Worm (Caenorhabditis elegans): Measurements from ENCODE around the gene F57B1.5.
A peak's percentile ranks its signal among the peaks of the same experiment; 100 is the strongest.

Gene F57B1.5

DNA sequence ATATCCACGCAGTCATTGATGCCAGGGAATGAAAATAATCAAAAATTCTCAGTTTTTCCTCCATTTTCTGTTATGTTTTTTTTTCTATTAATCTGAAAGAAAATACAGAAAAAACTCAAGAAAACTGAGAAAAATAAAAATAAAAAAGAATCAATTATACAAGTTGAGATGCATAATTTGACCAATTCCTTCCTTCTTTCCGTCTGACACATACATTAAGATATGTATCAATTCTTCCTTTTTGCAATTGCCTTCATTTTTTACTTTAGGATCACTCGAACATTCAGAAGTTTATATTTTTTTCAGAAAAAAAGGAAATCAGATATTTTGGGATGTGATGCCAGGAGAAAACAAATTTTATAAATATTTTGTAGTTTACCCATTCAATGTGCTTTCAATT is at the start of gene F57B1.5:
Gene F57B1.5, plus strand, starts transcription at position 301 of the 400 bp plus-strand sequence.
- no peak for TF ChIP-seq sea-1 (GFP tag; conservative IDR thresholded peaks at IDR 0.05)
- no peak for TF ChIP-seq hmg-4 (GFP tag; optimal IDR thresholded peaks at IDR 0.05)
- TF ChIP-seq B0310.2 (tag; optimal IDR thresholded peaks at IDR 0.05): no peak

DNA sequence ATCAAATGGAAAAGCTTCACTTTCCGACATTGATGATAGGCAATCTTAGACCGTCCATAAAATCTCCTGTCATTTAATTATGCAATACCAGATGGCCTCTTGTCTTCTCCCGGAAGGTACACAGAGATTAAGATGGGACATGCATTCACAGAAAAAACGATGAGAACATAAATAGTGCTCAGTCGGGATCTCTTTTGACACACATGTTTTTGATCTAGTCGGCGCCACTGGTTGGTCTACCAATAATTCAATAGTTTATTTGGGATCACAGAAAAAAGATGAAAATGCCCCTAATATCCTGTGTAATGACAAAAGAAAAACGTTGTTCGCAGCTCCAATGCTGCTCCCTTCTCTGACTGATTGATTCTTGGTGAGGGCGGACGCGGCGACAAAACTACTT is 46.5 kb upstream of the F57B1.5 start:
- TF ChIP-seq hnd-1 (tag; optimal IDR thresholded peaks at IDR 0.05) (no peak), hmbx-1 (tag; optimal IDR thresholded peaks at IDR 0.05) (no peak), B0310.2 (tag; optimal IDR thresholded peaks at IDR 0.05) (no peak), tbx-37 (GFP tag; conservative IDR thresholded peaks at IDR 0.05) (no peak), hmg-4 (GFP tag; optimal IDR thresholded peaks at IDR 0.05) (no peak), sea-1 (GFP tag; conservative IDR thresholded peaks at IDR 0.05) (no peak), pes-1 (GFP tag; IDR thresholded peaks at IDR 0.05) (no peak), ama-1 (optimal IDR thresholded peaks at IDR 0.05) (no peak), ceh-13 (GFP tag; optimal IDR thresholded peaks at IDR 0.05) (no peak), F13C5.2 (tag; optimal IDR thresholded peaks at IDR 0.05) (no peak)

DNA sequence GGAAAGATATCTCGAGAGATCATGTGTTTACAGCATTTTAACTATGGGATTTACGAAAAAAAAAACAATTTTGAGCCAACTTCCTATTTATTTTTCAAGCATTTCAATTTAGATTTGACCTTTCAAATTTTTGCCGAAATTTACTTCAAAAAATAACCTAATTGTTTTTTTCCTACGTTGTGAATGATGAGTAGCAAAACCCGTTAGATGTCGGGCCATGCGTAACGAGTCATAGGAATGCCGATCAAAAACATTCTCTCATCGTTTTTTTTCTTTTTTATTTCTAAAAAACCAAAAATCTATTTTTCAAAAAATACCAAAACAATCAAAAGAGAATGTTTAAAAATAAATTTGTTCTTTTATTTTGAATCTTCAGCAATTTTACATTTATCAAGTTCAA is 44.6 kb upstream of the F57B1.5 start:
- TF ChIP-seq pes-1 (GFP tag; IDR thresholded peaks at IDR 0.05) (no peak), ceh-36 (tag; optimal IDR thresholded peaks at IDR 0.05) (no peak), ets-7 (tag; optimal IDR thresholded peaks at IDR 0.05) (no peak), hmbx-1 (tag; optimal IDR thresholded peaks at IDR 0.05) (no peak), flt-1 (GFP tag; IDR thresholded peaks at IDR 0.05) (no peak), sea-1 (GFP tag; conservative IDR thresholded peaks at IDR 0.05) (no peak), F13C5.2 (tag; optimal IDR thresholded peaks at IDR 0.05) (no peak), hmg-4 (GFP tag; optimal IDR thresholded peaks at IDR 0.05) (no peak), tra-4 (tag; optimal IDR thresholded peaks at IDR 0.05) (no peak), tbx-37 (GFP tag; conservative IDR thresholded peaks at IDR 0.05) (no peak), scrt-1 (GFP tag; IDR thresholded peaks at IDR 0.05) (no peak), tbx-11 (GFP tag; IDR thresholded peaks at IDR 0.05) (no peak), B0310.2 (tag; optimal IDR thresholded peaks at IDR 0.05) (no peak), ama-1 (optimal IDR thresholded peaks at IDR 0.05) (no peak), ceh-13 (GFP tag; optimal IDR thresholded peaks at IDR 0.05) (no peak), aly-1 (tag; optimal IDR thresholded peaks at IDR 0.05) (no peak), hnd-1 (tag; optimal IDR thresholded peaks at IDR 0.05) (no peak)

DNA sequence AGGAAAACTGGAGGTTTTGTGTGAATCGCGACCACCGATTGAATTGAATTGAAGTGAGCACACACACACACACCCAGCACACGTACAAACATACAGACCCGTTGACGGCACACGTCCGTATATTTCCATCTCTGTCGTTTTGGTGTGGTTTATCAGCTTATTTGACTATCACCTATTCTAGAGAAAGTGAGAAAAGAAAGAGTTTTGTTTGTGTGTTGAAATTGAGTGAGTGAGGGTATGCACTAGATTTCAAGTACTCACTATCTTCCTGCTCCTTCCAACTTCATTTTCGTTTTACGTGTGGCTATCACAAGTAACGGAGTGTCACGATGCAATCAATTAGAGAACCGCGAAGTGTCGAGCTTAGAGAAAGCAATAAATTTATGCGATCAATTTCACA is 43.7 kb upstream of the F57B1.5 start:
- TF ChIP-seq hmg-4 (GFP tag; optimal IDR thresholded peaks at IDR 0.05): no peak
- TF ChIP-seq ceh-13 (GFP tag; optimal IDR thresholded peaks at IDR 0.05): no peak
- no peak for TF ChIP-seq tbx-37 (GFP tag; conservative IDR thresholded peaks at IDR 0.05)
- no peak for TF ChIP-seq aly-1 (tag; optimal IDR thresholded peaks at IDR 0.05)
- no peak for TF ChIP-seq ceh-36 (tag; optimal IDR thresholded peaks at IDR 0.05)
- no peak for TF ChIP-seq pes-1 (GFP tag; IDR thresholded peaks at IDR 0.05)
- no peak for TF ChIP-seq F13C5.2 (tag; optimal IDR thresholded peaks at IDR 0.05)
- TF ChIP-seq hmbx-1 (tag; optimal IDR thresholded peaks at IDR 0.05): no peak
- no peak for TF ChIP-seq ama-1 (optimal IDR thresholded peaks at IDR 0.05)
- TF ChIP-seq B0310.2 (tag; optimal IDR thresholded peaks at IDR 0.05): no peak
- no peak for TF ChIP-seq ets-7 (tag; optimal IDR thresholded peaks at IDR 0.05)
- no peak for TF ChIP-seq tra-4 (tag; optimal IDR thresholded peaks at IDR 0.05)
- no peak for TF ChIP-seq hnd-1 (tag; optimal IDR thresholded peaks at IDR 0.05)
- TF ChIP-seq sea-1 (GFP tag; conservative IDR thresholded peaks at IDR 0.05): no peak
- TF ChIP-seq flt-1 (GFP tag; IDR thresholded peaks at IDR 0.05): no peak
- TF ChIP-seq scrt-1 (GFP tag; IDR thresholded peaks at IDR 0.05): no peak
- TF ChIP-seq tbx-11 (GFP tag; IDR thresholded peaks at IDR 0.05): no peak

- TF ChIP-seq ama-1 (optimal IDR thresholded peaks at IDR 0.05) (no peak), sea-1 (GFP tag; conservative IDR thresholded peaks at IDR 0.05) (no peak), pes-1 (GFP tag; IDR thresholded peaks at IDR 0.05) (no peak), B0310.2 (tag; optimal IDR thresholded peaks at IDR 0.05) (no peak), tbx-37 (GFP tag; conservative IDR thresholded peaks at IDR 0.05) (no peak), ets-7 (tag; optimal IDR thresholded peaks at IDR 0.05) (no peak), tbx-11 (GFP tag; IDR thresholded peaks at IDR 0.05) (no peak), ceh-36 (tag; optimal IDR thresholded peaks at IDR 0.05) (no peak), tra-4 (tag; optimal IDR thresholded peaks at IDR 0.05) (no peak), ceh-13 (GFP tag; optimal IDR thresholded peaks at IDR 0.05) (no peak), flt-1 (GFP tag; IDR thresholded peaks at IDR 0.05) (no peak), hmbx-1 (tag; optimal IDR thresholded peaks at IDR 0.05) (no peak)
Measured at ce11 chrV:13165244-13165643, 42.3 kb upstream of the F57B1.5 start.

DNA sequence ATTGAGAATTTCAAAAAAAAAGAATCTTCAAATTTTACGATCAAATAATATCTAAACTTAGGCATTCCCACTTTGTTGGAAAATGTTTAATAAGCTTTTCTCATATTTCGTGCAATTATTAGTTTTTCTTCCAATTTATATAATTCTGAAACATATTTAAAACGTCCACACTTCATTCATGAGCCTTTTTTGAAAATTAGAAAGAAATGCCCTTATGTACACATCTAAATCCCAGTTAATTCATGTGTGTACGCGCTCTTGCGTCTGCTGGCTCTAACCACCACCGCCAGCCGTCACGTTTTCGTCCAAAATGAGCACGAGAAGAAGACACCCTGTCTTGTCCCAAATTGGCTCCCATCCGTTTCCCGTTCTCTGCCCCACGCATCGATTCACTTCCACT is 40.9 kb upstream of the F57B1.5 start:
- TF ChIP-seq hmbx-1 (tag; optimal IDR thresholded peaks at IDR 0.05): no peak
- TF ChIP-seq scrt-1 (GFP tag; IDR thresholded peaks at IDR 0.05): 0 out of 2 replicates have a peak, but pooled peaks have one; percentile 17
- TF ChIP-seq flt-1 (GFP tag; IDR thresholded peaks at IDR 0.05): no peak
- no peak for TF ChIP-seq aly-1 (tag; optimal IDR thresholded peaks at IDR 0.05)

DNA sequence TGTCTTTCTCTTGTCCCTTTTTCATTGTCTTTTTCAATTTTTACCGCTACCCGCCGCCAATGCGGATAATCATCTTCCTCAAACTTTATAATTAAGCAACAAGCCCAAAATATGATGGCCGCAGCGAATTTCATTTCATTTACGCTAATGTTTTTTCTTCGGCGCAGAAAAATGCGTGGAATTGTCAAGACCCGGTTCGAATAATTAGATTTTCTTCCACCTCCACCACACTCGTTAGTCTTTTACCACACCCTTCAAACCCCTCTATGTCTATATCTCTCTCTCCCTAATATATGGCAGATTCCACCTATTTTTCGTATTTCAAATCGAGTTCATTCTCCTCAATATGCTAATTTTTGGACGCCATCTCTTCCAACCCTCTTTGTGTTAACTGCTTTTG is 37.0 kb upstream of the F57B1.5 start:
- no peak for TF ChIP-seq hnd-1 (tag; optimal IDR thresholded peaks at IDR 0.05)
- TF ChIP-seq pes-1 (GFP tag; IDR thresholded peaks at IDR 0.05): no peak
- TF ChIP-seq ceh-13 (GFP tag; optimal IDR thresholded peaks at IDR 0.05): no peak
- no peak for TF ChIP-seq flt-1 (GFP tag; IDR thresholded peaks at IDR 0.05)
- TF ChIP-seq tbx-37 (GFP tag; conservative IDR thresholded peaks at IDR 0.05): no peak
- no peak for TF ChIP-seq ets-7 (tag; optimal IDR thresholded peaks at IDR 0.05)
- TF ChIP-seq tbx-11 (GFP tag; IDR thresholded peaks at IDR 0.05): no peak
- no peak for TF ChIP-seq hmg-4 (GFP tag; optimal IDR thresholded peaks at IDR 0.05)
- no peak for TF ChIP-seq scrt-1 (GFP tag; IDR thresholded peaks at IDR 0.05)
- no peak for TF ChIP-seq sea-1 (GFP tag; conservative IDR thresholded peaks at IDR 0.05)
- no peak for TF ChIP-seq ceh-36 (tag; optimal IDR thresholded peaks at IDR 0.05)
- TF ChIP-seq ama-1 (optimal IDR thresholded peaks at IDR 0.05): no peak
- TF ChIP-seq B0310.2 (tag; optimal IDR thresholded peaks at IDR 0.05): no peak
- TF ChIP-seq hmbx-1 (tag; optimal IDR thresholded peaks at IDR 0.05): no peak

- TF ChIP-seq tbx-37 (GFP tag; conservative IDR thresholded peaks at IDR 0.05) (no peak), F13C5.2 (tag; optimal IDR thresholded peaks at IDR 0.05) (no peak), scrt-1 (GFP tag; IDR thresholded peaks at IDR 0.05) (no peak), tra-4 (tag; optimal IDR thresholded peaks at IDR 0.05) (no peak), ets-7 (tag; optimal IDR thresholded peaks at IDR 0.05) (no peak), aly-1 (tag; optimal IDR thresholded peaks at IDR 0.05) (no peak), hmbx-1 (tag; optimal IDR thresholded peaks at IDR 0.05) (no peak)
Measured at ce11 chrV:13173718-13174117, 33.8 kb upstream of the F57B1.5 start.
